Fruit fly (Drosophila melanogaster): ENCODE results near the gene Octbeta3R.
A peak's percentile ranks its signal among the peaks of the same experiment; 100 is the strongest.

DNA sequence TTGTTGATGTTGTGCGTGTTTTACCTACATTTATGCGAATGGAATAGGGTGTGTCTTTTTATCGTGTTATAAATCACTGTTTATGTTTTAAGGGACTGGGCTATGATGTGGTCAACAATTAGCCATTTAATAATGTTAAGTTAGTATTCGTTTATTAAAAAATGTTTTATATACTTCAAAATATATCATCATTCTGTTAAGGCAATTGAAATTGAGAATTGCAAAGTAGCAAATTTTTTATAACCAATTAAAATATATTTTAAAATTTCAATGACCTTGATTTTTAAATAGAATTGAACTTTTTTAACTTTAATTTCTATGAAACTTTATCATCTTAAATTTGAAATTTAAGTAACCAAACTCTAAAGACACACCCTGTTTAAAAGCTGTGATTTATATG is 14.0 kb upstream of the Octbeta3R start:
- TF ChIP-seq kni (GFP tag; optimal IDR thresholded peaks at IDR 0.05), result no peak
- peak; percentile 66 for TF ChIP-seq CG3281 (GFP tag; optimal IDR thresholded peaks at IDR 0.05)
- peak; percentile 54 for TF ChIP-seq Sox100B (GFP tag; optimal IDR thresholded peaks at IDR 0.05)
- TF ChIP-seq Atf-2 (GFP tag; optimal IDR thresholded peaks at IDR 0.05), result no peak
- no peak for TF ChIP-seq nerfin-2 (GFP tag; IDR thresholded peaks at IDR 0.05; ENCODE audit: partially characterized antibody)
- TF ChIP-seq CG1792 (GFP tag; optimal IDR thresholded peaks at IDR 0.05), result no peak
- 0 out of 2 replicates have a peak, but pooled peaks have one; percentile 18 for TF ChIP-seq Ptx1 (GFP tag; IDR thresholded peaks at IDR 0.05)
- TF ChIP-seq grau (tag; optimal IDR thresholded peaks at IDR 0.05), result peak; percentile 70
- TF ChIP-seq CG12299 (tag; optimal IDR thresholded peaks at IDR 0.05), result peak; percentile 13
- no peak for TF ChIP-seq onecut (GFP tag; IDR thresholded peaks at IDR 0.05)
- no peak for TF ChIP-seq mld (GFP tag; IDR thresholded peaks at IDR 0.05; ENCODE audit: partially characterized antibody)
- no peak for TF ChIP-seq crol (GFP tag; IDR thresholded peaks at IDR 0.05)
- no peak for TF ChIP-seq CG7745 (tag; optimal IDR thresholded peaks at IDR 0.05)
